Fruit fly (Drosophila melanogaster): ENCODE results near the gene CG17111.

The CG17111 gene

DNA sequence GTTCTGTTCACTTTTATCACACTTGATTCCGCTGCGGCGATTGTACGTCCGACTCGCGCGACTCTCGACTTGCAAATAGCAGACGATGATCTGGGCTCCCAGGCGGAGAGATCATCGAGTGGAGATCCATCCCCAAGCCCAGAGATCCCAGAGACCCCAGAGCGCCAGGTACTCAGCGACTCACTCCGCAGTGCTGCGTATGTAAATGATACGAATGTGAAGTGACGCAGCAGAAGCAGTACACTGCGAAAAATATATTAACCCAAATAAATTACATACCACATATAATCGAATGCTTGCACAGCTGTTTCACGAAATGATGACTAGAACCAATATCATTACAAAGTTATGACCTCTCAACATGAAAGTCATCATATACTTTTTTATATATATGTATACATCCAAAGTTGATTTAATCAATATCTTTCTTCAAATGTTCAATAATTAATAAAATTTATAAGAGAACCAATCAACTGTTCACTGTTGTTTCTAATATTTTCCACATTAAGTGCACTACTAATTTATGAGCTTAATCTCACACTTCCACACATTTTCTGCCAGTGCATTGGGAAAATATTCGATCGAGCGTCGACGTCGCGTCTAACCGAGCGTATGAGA is at the start of gene CG17111:
TSS of gene CG17111 (minus strand) at position 51 of the 618 bp plus-strand sequence.
- TF ChIP-seq noc (tag; optimal IDR thresholded peaks at IDR 0.05): no peak

DNA sequence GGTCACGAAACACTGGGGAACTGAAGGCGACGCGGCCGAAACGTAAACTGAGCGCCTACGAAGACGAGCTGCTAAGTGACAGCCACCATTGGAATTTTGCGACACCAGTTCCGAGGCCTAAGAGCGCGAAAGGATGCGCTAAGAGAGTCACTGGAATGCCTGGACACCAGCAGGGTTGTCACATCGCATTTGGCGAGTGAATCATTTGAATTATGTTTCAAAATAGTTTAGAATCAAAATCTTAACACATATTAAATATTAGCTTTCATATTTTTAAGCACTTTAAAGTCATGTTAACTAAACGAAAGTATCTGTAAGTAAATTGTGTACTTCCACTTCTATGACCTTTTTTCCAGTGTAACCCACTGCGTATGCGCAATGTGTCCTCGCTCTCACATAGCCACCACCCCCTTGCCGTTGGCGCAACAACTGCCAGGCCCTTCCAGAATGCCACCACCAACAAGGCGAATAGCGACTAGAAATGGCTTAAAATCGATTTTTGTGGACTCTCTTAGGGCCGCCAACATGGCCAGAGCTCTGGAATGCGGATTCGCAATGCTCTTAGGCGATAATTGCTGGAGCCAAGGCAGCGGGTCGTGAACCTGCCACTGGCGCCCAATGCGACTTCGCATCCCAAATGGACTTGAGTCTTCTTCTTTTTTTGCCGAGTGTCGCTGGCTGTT is 45.8 kb upstream of the CG17111 start, which contains the start of gene Cow:
TSS of gene Cow (minus strand) at position 51 of the 683 bp plus-strand sequence.
- no peak for TF ChIP-seq noc (tag; optimal IDR thresholded peaks at IDR 0.05)

DNA sequence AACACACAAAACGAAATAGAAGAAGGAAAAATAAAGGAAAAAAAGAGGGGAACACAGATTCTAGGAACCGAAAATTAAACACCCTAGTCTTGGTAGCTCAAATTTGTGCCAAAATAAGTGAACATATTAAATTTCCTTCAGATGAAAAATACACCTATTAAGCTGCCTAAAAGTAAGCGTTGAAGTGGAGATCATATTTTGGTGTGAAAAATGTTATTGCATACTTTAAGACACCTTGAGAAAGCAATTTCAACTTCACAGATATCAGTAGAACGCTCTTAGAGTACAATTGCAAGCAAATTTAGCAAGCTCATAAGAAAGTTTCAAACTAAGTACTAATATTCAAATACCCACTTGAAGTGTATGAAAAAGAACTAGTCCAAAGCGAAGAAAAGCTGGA is 43.7 kb upstream of the CG17111 start:
- no peak for TF ChIP-seq noc (tag; optimal IDR thresholded peaks at IDR 0.05)

DNA sequence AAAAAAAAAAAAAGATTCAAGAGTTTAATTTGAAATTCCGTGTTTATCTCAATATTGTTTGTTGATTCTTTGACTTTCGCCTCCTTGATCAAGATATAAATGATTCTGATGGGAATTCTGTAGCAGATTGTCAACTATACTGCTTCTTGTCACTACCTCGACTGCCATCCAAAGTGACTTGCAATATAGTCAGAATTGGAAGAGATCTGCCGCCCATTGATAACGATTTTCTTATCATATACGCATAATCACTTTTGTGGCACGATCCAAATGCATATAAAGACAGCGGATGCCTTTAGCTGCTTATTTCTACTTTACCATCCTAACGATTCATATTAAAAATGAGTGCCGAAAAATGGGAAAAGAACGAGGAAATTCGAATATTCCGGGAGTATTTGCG is 32.2 kb upstream of the CG17111 start, which contains the start of gene CG6738:
TSS of gene CG6738 (plus strand) at position 301 of the 400 bp plus-strand sequence.
- no peak for TF ChIP-seq noc (tag; optimal IDR thresholded peaks at IDR 0.05)

DNA sequence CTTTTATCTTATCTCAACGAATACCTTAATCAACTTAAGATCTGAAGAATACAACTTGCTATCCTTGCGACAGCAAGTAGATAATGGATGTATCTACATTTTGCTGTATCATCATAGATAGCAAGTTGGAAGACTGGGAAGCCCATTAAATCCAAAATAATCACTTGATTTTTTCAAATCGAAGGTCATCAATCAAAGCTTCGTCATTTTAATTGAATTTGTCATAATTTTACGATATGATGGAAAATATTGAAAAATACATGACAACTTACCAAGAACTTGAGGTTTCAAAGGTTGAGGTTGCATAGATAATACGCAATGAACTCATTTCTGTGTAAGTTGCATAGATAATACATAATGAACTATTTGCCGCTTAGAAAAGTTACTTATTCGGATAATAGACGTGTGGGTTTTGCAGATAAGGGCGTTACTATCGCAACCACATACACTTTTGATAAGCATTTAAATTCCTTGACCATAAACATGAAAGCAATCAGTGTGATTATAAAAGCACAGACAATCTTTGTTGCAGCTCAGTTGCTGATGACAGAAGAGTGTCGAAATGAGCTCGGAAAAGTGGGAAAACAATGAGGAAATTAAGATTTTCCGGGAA is 30.2 kb upstream of the CG17111 start, which contains the start of gene CG6733:
TSS of gene CG6733 (plus strand) at position 532 of the 613 bp plus-strand sequence.
- TF ChIP-seq noc (tag; optimal IDR thresholded peaks at IDR 0.05): peak; percentile 32

DNA sequence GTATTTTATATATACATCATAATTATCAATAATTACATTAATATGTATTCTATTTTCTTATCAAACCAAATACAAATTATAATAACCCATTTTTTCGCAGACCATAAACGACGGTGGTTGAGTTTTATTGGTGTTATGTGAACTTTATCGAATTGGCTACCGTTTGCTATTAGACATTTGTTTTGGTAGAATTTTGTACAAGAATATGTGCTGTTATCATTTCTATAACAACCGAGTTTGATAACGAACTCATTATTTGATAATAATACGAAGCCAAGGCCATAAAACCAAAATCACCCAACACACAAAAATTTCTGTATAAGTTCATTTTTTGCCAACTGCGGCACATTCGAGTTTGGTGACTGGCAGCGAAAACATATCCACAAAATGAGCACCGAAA is 28.3 kb upstream of the CG17111 start, which contains the start of gene CG17109:
TSS of gene CG17109 (plus strand) at position 345 of the 400 bp plus-strand sequence.
- TF ChIP-seq noc (tag; optimal IDR thresholded peaks at IDR 0.05): no peak

DNA sequence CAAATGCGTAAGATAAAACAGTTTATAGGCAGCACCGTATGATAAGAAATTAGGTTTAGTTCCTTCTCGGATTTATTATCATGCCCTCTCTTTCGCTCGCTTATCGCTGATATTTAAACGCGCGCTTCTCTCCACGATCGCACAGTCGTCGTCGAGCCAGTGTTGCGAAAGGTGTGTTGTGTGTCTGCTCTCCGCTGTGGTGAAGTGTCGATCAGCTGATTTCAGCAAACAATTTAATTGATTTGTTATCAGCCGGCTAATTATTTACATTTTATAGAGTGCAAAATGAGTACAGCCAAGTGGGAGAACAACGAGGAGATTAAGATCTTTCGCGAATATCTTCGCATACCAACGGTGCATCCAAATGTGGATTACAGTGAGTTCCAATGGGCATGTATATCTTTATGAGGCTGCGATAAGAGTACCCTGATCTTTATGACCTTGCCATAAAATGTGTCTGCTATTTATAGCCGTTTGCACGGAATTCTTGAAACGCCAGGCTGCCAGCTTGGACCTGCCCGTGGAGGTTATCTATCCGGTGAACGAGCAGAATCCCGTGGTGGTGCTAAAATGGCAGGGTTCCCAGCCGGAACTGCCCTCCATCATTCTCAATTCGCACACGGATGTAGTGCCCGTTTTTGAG is 24.6 kb upstream of the CG17111 start, which contains the start of the genes CG17110 and CG6726:
TSS of gene CG17110 (plus strand) at position 139 of the 643 bp plus-strand sequence.
TSS of gene CG6726 (plus strand) at position 139 of the 643 bp plus-strand sequence.
- peak; percentile 39 for TF ChIP-seq noc (tag; optimal IDR thresholded peaks at IDR 0.05)

DNA sequence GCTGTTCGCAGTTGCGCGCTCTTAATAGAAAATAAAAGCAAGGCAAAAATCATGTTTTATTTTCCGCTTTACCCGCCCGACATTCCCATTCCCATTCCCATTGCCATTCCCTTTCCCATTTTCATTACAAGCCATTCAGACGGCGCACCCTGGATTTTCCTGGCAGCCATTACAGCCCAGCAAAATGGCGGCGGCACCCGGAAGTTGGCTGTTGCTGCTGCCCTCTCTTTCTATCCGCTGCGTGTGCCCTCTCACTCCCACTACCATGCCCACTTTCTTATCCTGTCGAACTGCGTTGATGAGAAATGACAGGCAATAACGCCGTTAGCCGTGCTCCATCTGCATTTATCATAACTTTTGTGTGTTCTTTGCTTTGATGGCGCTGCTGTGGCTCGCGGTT is 21.2 kb upstream of the CG17111 start:
- no peak for TF ChIP-seq noc (tag; optimal IDR thresholded peaks at IDR 0.05)

DNA sequence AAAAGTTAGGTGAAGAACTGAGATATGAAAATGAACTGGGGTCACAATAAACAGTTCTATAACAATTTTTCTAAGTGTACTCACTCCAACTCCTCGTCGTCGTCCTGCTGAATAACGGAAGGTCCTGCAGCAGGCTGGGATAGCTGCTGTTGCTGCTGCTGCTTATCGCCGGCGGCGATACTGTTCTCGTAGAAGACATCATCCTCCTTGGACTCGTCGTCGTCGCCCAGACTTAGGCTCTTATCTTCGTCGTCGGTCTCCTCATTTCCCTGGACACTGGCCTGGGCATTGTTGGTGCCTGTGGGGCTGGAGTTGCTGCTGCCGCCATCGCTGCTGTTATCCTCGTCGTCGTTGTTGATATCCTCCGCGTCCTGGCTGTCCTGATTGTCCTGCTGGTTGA is 14.2 kb upstream of the CG17111 start:
- TF ChIP-seq noc (tag; optimal IDR thresholded peaks at IDR 0.05): no peak

DNA sequence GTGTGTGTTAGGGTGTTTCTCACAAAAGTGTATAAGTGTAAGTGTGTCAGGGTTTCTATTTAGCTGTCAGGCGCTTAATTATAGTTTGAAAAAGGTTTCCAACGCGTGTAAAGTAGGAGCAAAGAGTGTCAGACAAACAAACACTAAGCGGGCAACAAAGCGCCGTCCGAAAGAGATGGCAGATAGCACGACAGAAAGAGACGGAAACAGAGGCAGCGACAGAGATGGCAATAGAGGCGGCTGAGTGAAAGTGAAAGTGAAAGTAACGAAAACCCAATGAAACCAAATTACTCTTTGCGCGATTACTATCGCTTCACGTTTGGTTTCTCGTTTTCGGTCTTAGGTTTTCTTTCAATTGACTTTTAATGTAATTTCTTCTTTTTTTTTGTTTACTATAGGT is 7.4 kb upstream of the CG17111 start:
- TF ChIP-seq noc (tag; optimal IDR thresholded peaks at IDR 0.05): no peak

DNA sequence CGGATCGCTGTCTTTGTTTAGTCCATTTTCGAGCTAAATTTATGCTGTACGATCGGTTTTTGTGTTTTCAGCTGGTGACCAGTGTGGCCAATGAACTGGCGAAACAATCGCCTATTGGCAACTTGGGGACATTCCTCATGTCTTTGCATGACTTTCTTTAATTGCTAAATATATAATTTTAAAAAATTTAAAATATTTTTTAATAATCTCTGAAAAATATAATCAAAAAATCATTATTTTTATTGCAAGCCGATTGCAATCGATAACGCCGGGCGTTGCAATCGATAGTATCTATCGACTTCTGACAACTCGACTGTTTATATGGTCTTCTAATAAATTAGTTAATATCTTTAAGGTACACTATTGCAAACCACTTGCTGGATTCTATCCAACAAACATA is 5.8 kb downstream of the CG17111 start, which contains the start of the genes sav and Ublcp1:
TSS of gene sav (minus strand) at position 96 of the 400 bp plus-strand sequence.
TSS of gene Ublcp1 (plus strand) at position 285 of the 400 bp plus-strand sequence.
- TF ChIP-seq noc (tag; optimal IDR thresholded peaks at IDR 0.05): peak; percentile 20

DNA sequence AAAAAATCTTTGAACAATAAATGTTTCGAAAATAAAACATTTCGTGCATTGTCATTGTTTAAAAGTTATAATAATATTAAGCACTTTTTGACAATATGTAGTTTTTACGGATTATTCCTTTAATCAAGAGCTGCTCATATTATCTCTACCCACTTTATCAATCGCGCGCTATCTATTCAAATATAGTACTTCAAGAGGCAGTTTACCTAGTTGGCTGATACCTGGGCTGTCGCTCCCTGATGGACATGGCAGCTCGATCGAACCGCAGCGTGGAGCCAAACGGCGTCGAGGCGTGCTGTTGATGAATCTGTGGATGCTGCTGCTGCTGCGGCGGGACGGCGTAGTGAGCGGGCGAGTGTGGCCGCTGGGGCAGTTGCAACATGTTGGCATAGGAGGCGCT is 6.9 kb downstream of the CG17111 start:
- no peak for TF ChIP-seq noc (tag; optimal IDR thresholded peaks at IDR 0.05)

DNA sequence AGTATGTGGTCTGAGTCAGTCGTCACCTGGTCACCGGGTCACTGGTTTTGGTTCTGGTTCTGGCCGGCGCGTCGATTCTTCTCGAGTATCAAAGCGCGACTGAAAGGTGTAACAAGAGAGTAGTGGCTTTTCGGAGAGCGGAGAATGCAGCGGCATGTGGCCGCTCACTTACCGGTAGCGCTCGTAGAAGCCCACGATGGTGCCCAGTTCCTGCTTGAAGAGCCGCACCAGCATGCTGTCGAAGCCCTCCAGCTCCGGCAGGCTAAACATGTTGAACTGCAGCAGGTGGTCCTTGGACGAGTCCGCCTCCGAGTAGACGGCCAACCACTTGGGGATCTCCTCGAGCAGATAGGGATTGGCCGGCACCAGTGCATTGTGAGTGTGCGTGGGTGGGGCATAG is 8.2 kb downstream of the CG17111 start, which contains the start of gene Ctns:
TSS of gene Ctns (minus strand) at position 101 of the 400 bp plus-strand sequence.
- no peak for TF ChIP-seq noc (tag; optimal IDR thresholded peaks at IDR 0.05)

DNA sequence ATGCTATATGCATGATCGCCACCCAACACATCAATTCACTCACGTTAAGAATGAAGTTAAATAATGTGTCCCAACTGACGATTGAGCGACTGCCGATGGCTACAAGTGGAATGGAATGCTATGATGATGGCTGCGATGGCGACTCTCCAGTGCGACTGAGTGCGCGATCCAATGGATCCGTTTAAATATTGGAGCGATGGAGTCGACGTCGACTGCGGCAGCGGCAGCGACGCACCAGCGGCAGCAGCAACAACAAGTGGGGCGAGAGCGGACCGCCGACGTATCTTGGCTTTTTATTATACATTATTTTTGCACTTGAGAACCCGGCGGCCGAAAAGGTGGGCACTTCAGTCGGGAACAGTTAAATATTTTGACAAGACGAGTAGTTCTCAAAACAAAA is 9.7 kb downstream of the CG17111 start:
- TF ChIP-seq noc (tag; optimal IDR thresholded peaks at IDR 0.05): no peak

DNA sequence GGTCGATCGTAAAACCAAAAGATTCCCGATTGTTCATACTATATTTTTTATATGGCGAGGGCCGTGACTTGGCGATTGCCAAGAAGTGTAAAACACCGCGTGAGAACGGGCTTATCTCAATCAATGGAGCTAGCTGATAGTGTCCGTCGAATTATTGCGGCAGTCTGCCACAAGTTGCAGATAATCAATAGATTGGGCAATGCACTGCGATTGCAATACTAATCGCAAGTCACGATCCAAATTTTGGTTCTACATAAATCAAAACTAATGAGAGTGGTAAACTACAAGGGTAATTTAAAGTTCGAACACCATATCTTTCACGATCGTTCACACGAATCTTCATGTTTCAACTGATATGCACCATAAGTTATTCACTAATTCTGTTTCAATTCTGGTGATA is 10.3 kb downstream of the CG17111 start:
- TF ChIP-seq noc (tag; optimal IDR thresholded peaks at IDR 0.05): no peak

DNA sequence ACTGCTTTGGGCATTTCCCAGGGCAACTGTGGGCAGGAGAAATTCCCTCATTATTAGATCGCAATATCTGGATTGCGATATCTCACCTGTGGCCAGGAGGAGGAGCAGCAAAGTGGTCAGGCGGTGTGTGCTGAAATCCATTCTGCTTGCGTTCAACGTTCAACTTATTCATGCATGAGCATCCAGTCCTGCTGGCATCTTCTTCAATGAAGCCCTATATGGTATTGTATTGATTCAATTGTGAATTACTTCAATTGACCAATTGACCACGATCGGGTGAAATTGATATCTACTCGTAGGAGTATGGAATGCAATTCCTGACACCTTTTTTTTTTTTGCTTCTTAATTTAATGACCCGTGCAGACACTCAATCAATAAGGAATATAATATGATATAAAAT is 10.9 kb downstream of the CG17111 start:
- no peak for TF ChIP-seq noc (tag; optimal IDR thresholded peaks at IDR 0.05)

All from whole organism, larva.